ENCODE assay signal across 1 fruit fly cellular context in the genomic region with DNA sequence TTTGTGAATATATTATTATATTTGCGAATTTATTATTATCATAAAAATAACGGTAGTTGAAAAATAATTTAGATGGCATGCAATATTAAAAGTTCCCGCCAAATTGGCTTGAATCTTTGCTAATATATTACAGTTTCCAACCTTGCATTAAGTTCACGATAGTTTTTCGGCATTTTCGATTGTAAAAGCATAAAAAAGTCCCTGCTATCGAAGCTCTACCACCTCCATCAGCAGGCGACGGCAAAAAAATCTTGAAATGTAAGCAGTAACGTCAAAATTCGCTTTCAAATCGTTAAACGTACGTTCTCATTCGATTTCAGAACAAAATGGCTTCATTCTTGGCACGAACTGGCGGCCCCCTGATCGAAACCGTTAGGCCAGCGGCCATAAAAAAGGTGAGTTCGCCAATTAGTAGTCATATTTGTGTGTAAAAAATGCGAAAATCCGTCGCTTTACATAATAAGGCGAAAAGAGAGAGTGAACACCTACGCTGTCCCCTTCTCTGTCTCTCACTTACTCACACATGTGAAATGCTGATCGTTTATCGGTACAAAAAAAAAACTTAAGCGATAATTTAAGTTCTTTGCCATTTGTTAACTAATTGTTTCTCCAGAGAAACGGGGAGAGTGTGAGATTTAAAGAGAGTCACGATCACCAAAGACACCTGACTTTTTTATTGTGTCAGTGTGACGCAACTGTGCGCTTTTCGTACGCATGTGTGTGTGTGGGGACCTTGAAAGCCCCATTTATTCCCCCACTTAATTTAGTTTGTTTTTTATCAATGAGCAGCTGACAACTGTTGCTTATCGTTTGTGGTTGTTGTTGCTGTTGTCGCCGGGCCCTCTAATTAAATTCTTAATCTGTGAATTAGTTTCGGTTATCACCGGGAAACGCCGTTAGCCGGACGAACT.
TF ChIP-seq lines count a peak whose summit lies in the region.

TSS of gene ScsbetaA (plus strand) at position 231 of the 911 bp plus-strand sequence.

TF ChIP-seq in whole organism, embryonic, 481 proteins besides CTCF, POLR2A, EP300 and RAD21 (continued from another document and continues in another):
- TF ChIP-seq TFAM (GFP tag; optimal IDR thresholded peaks at IDR 0.05; lab: Kevin White, UChicago) (no peak), Xbp1 (GFP tag; optimal IDR thresholded peaks at IDR 0.05; lab: Kevin White, UChicago) (no peak), danr (GFP tag; IDR thresholded peaks at IDR 0.05; lab: Robert Waterston, UW) (no peak), E2f1 (GFP tag; IDR thresholded peaks at IDR 0.05; lab: Robert Waterston, UW) (no peak), amos (GFP tag; IDR thresholded peaks at IDR 0.05; lab: Robert Waterston, UW; ENCODE audit: partially characterized antibody) (peak; percentile 88; the same call in 1 of the 2 replicates), dmrt99B (tag; optimal IDR thresholded peaks at IDR 0.05; lab: Kevin White, UChicago) (no peak), CG32772 (GFP tag; IDR thresholded peaks at IDR 0.05; lab: Robert Waterston, UW) (no peak), CG31388 (GFP tag; optimal IDR thresholded peaks at IDR 0.05; lab: Kevin White, UChicago) (no peak), Optix (GFP tag; IDR thresholded peaks at IDR 0.05; lab: Robert Waterston, UW) (no peak), PHDP (tag; optimal IDR thresholded peaks at IDR 0.05; lab: Kevin White, UChicago) (no peak), disco-r (GFP tag; optimal IDR thresholded peaks at IDR 0.05; lab: Kevin White, UChicago) (no peak), CoRest (tag; optimal IDR thresholded peaks at IDR 0.05; lab: Kevin White, UChicago) (peak; percentile 7), CG16815 (GFP tag; optimal IDR thresholded peaks at IDR 0.05; lab: Kevin White, UChicago) (no peak), CG15601 (tag; optimal IDR thresholded peaks at IDR 0.05; lab: Kevin White, UChicago) (peak; percentile 27), nerfin-1 (tag; optimal IDR thresholded peaks at IDR 0.05; lab: Kevin White, UChicago) (no peak), vvl (GFP tag; IDR thresholded peaks at IDR 0.05; lab: Robert Waterston, UW) (no peak), CG7786 (GFP tag; optimal IDR thresholded peaks at IDR 0.05; lab: Kevin White, UChicago) (no peak), CG17912 (GFP tag; optimal IDR thresholded peaks at IDR 0.05; lab: Kevin White, UChicago) (no peak), prd (optimal IDR thresholded peaks at IDR 0.05; lab: Kevin White, UChicago) (no peak), prd (GFP tag; IDR thresholded peaks at IDR 0.05; lab: Robert Waterston, UW) (no peak), ken (GFP tag; IDR thresholded peaks at IDR 0.05; lab: Robert Waterston, UW) (no peak), Kr (GFP tag; optimal IDR thresholded peaks at IDR 0.05; lab: Kevin White, UChicago) (no peak), bab2 (GFP tag; optimal IDR thresholded peaks at IDR 0.05; lab: Kevin White, UChicago) (no peak), cas (GFP tag; IDR thresholded peaks at IDR 0.05; lab: Robert Waterston, UW) (no peak), zf30C (GFP tag; optimal IDR thresholded peaks at IDR 0.05; lab: Kevin White, UChicago) (no peak), GATAe (GFP tag; conservative IDR thresholded peaks at IDR 0.05; lab: Robert Waterston, UW) (peak; percentile 42; the same call in 1 of the 2 replicates), Dip2 (GFP tag; IDR thresholded peaks at IDR 0.05; lab: Robert Waterston, UW) (no peak), jing (GFP tag; optimal IDR thresholded peaks at IDR 0.05; lab: Kevin White, UChicago) (no peak), CG12299 (tag; optimal IDR thresholded peaks at IDR 0.05; lab: Kevin White, UChicago) (no peak), CG12744 (GFP tag; optimal IDR thresholded peaks at IDR 0.05; lab: Kevin White, UChicago) (no peak), CG14441 (GFP tag; IDR thresholded peaks at IDR 0.05; lab: Robert Waterston, UW) (no peak), fd102C (GFP tag; optimal IDR thresholded peaks at IDR 0.05; lab: Kevin White, UChicago) (no peak), Lim3 (GFP tag; IDR thresholded peaks at IDR 0.05; lab: Robert Waterston, UW) (peak; percentile 32; the same call in 1 of the 2 replicates), stwl (tag; optimal IDR thresholded peaks at IDR 0.05; lab: Kevin White, UChicago) (peak; percentile 73), CG6683 (GFP tag; optimal IDR thresholded peaks at IDR 0.05; lab: Kevin White, UChicago) (no peak), gsb (GFP tag; IDR thresholded peaks at IDR 0.05; lab: Robert Waterston, UW) (no peak), Taf1 (GFP tag; IDR thresholded peaks at IDR 0.05; lab: Robert Waterston, UW) (no peak), hth (optimal IDR thresholded peaks at IDR 0.05; lab: Kevin White, UChicago) (no peak), YL-1 (GFP tag; optimal IDR thresholded peaks at IDR 0.05; lab: Kevin White, UChicago) (peak; percentile 67), slp2 (GFP tag; optimal IDR thresholded peaks at IDR 0.05; lab: Kevin White, UChicago) (no peak), CG14860 (GFP tag; IDR thresholded peaks at IDR 0.05; lab: Robert Waterston, UW; ENCODE audit: partially characterized antibody) (peak; percentile 62; the same call in 2 of the 3 replicates), ssp (GFP tag; IDR thresholded peaks at IDR 0.05; lab: Robert Waterston, UW) (no peak), fru (optimal IDR thresholded peaks at IDR 0.05; lab: Kevin White, UChicago) (no peak), Hr78 (GFP tag; optimal IDR thresholded peaks at IDR 0.05; lab: Kevin White, UChicago) (no peak), tll (GFP tag; optimal IDR thresholded peaks at IDR 0.05; lab: Kevin White, UChicago) (no peak), Dfd (GFP tag; optimal IDR thresholded peaks at IDR 0.05; lab: Kevin White, UChicago) (no peak), Opbp (GFP tag; IDR thresholded peaks at IDR 0.05; lab: Robert Waterston, UW; ENCODE audit: partially characterized antibody) (peak; percentile 85), da (GFP tag; optimal IDR thresholded peaks at IDR 0.05; lab: Kevin White, UChicago) (no peak), crol (GFP tag; IDR thresholded peaks at IDR 0.05; lab: Robert Waterston, UW) (no peak), tin (GFP tag; optimal IDR thresholded peaks at IDR 0.05; lab: Kevin White, UChicago) (no peak), inv (GFP tag; IDR thresholded peaks at IDR 0.05; lab: Robert Waterston, UW; ENCODE audit: partially characterized antibody) (peak; percentile 77; the same call in 1 of the 2 replicates), CG2889 (GFP tag; IDR thresholded peaks at IDR 0.05; lab: Robert Waterston, UW) (no peak), CG18764 (GFP tag; optimal IDR thresholded peaks at IDR 0.05; lab: Kevin White, UChicago) (no peak), CG2712 (tag; optimal IDR thresholded peaks at IDR 0.05; lab: Kevin White, UChicago) (peak; percentile 58), Blimp-1 (GFP tag; optimal IDR thresholded peaks at IDR 0.05; lab: Kevin White, UChicago) (peak; percentile 57), Ravus (GFP tag; IDR thresholded peaks at IDR 0.05; lab: Robert Waterston, UW) (no peak), fd64A (GFP tag; optimal IDR thresholded peaks at IDR 0.05; lab: Kevin White, UChicago) (no peak), Antp (GFP tag; optimal IDR thresholded peaks at IDR 0.05; lab: Kevin White, UChicago) (no peak), sqz (GFP tag; optimal IDR thresholded peaks at IDR 0.05; lab: Kevin White, UChicago) (peak; percentile 83), phol (tag; optimal IDR thresholded peaks at IDR 0.05; lab: Kevin White, UChicago) (peak; percentile 55), cad (GFP tag; optimal IDR thresholded peaks at IDR 0.05; lab: Kevin White, UChicago) (no peak), mld (GFP tag; IDR thresholded peaks at IDR 0.05; lab: Robert Waterston, UW; ENCODE audit: partially characterized antibody) (peak; percentile 62; the same call in 2 of the 3 replicates), pum (GFP tag; optimal IDR thresholded peaks at IDR 0.05; lab: Kevin White, UChicago) (no peak), CG17568 (GFP tag; optimal IDR thresholded peaks at IDR 0.05; lab: Kevin White, UChicago) (peak; percentile 13), CG17829 (tag; optimal IDR thresholded peaks at IDR 0.05; lab: Kevin White, UChicago) (peak; percentile 33), CG16779 (GFP tag; IDR thresholded peaks at IDR 0.05; lab: Robert Waterston, UW) (no peak), HHEX (GFP tag; optimal IDR thresholded peaks at IDR 0.05; lab: Kevin White, UChicago) (no peak), gt (GFP tag; IDR thresholded peaks at IDR 0.05; lab: Robert Waterston, UW) (no peak), ro (GFP tag; IDR thresholded peaks at IDR 0.05; lab: Robert Waterston, UW) (no peak), Vsx1 (GFP tag; optimal IDR thresholded peaks at IDR 0.05; lab: Kevin White, UChicago) (peak; percentile 13), CG3065 (GFP tag; optimal IDR thresholded peaks at IDR 0.05; lab: Kevin White, UChicago) (no peak), CG3995 (GFP tag; optimal IDR thresholded peaks at IDR 0.05; lab: Kevin White, UChicago) (peak; percentile 22), Drgx (GFP tag; IDR thresholded peaks at IDR 0.05; lab: Robert Waterston, UW) (no peak), CG42726 (GFP tag; IDR thresholded peaks at IDR 0.05; lab: Robert Waterston, UW; ENCODE audit: partially characterized antibody) (peak; percentile 89), fd96Cb (tag; optimal IDR thresholded peaks at IDR 0.05; lab: Kevin White, UChicago) (no peak), repo (GFP tag; optimal IDR thresholded peaks at IDR 0.05; lab: Kevin White, UChicago) (no peak), chm (GFP tag; IDR thresholded peaks at IDR 0.05; lab: Robert Waterston, UW) (no peak), NC2α (GFP tag; optimal IDR thresholded peaks at IDR 0.05; lab: Kevin White, UChicago) (no peak), emc (GFP tag; optimal IDR thresholded peaks at IDR 0.05; lab: Kevin White, UChicago) (no peak), cato (GFP tag; optimal IDR thresholded peaks at IDR 0.05; lab: Kevin White, UChicago; ENCODE audit: borderline replicate concordance) (no peak), CG18619 (GFP tag; optimal IDR thresholded peaks at IDR 0.05; lab: Kevin White, UChicago) (no peak), CG11398 (GFP tag; optimal IDR thresholded peaks at IDR 0.05; lab: Kevin White, UChicago) (no peak), Bgb (GFP tag; IDR thresholded peaks at IDR 0.05; lab: Robert Waterston, UW; ENCODE audit: partially characterized antibody) (peak; percentile 92), CG17359 (tag; optimal IDR thresholded peaks at IDR 0.05; lab: Kevin White, UChicago) (no peak), CG1832 (GFP tag; optimal IDR thresholded peaks at IDR 0.05; lab: Kevin White, UChicago) (no peak), gcm2 (GFP tag; optimal IDR thresholded peaks at IDR 0.05; lab: Kevin White, UChicago) (no peak), eyg (GFP tag; optimal IDR thresholded peaks at IDR 0.05; lab: Kevin White, UChicago) (no peak), CG8478 (optimal IDR thresholded peaks at IDR 0.05; lab: Kevin White, UChicago) (no peak), CG13775 (GFP tag; optimal IDR thresholded peaks at IDR 0.05; lab: Kevin White, UChicago) (no peak), exex (tag; optimal IDR thresholded peaks at IDR 0.05; lab: Kevin White, UChicago) (peak; percentile 99), croc (GFP tag; conservative IDR thresholded peaks at IDR 0.05; lab: Robert Waterston, UW) (no peak), CHES-1-like (GFP tag; optimal IDR thresholded peaks at IDR 0.05; lab: Kevin White, UChicago) (no peak), vnd (GFP tag; IDR thresholded peaks at IDR 0.05; lab: Robert Waterston, UW; ENCODE audit: partially characterized antibody) (peak; percentile 54; the same call in 2 of the 3 replicates), psq (GFP tag; optimal IDR thresholded peaks at IDR 0.05; lab: Kevin White, UChicago) (no peak), CG4707 (GFP tag; optimal IDR thresholded peaks at IDR 0.05; lab: Kevin White, UChicago) (no peak), Hsf (GFP tag; optimal IDR thresholded peaks at IDR 0.05; lab: Kevin White, UChicago) (no peak), onecut (GFP tag; IDR thresholded peaks at IDR 0.05; lab: Robert Waterston, UW) (no peak), Doc2 (GFP tag; IDR thresholded peaks at IDR 0.05; lab: Robert Waterston, UW) (no peak), CG2875 (GFP tag; optimal IDR thresholded peaks at IDR 0.05; lab: Kevin White, UChicago) (no peak), ems (GFP tag; optimal IDR thresholded peaks at IDR 0.05; lab: Kevin White, UChicago) (no peak), ara (GFP tag; IDR thresholded peaks at IDR 0.05; lab: Robert Waterston, UW) (no peak), BEAF-32 (GFP tag; optimal IDR thresholded peaks at IDR 0.05; lab: Kevin White, UChicago) (peak; percentile 89), dati (GFP tag; IDR thresholded peaks at IDR 0.05; lab: Robert Waterston, UW) (no peak), Rfx (GFP tag; IDR thresholded peaks at IDR 0.05; lab: Robert Waterston, UW) (peak; percentile 19; the same call in 1 of the 2 replicates), Sox102F (GFP tag; optimal IDR thresholded peaks at IDR 0.05; lab: Kevin White, UChicago) (no peak), pb (GFP tag; optimal IDR thresholded peaks at IDR 0.05; lab: Kevin White, UChicago) (no peak), Ptx1 (GFP tag; IDR thresholded peaks at IDR 0.05; lab: Robert Waterston, UW) (no peak), Oaz (GFP tag; IDR thresholded peaks at IDR 0.05; lab: Robert Waterston, UW) (no peak), CG8944 (GFP tag; optimal IDR thresholded peaks at IDR 0.05; lab: Kevin White, UChicago) (no peak), Dbx (GFP tag; IDR thresholded peaks at IDR 0.05; lab: Robert Waterston, UW) (no peak), tup (GFP tag; optimal IDR thresholded peaks at IDR 0.05; lab: Kevin White, UChicago) (no peak), Scr (GFP tag; IDR thresholded peaks at IDR 0.05; lab: Robert Waterston, UW; ENCODE audit: partially characterized antibody) (peak; percentile 80), HmgD (GFP tag; optimal IDR thresholded peaks at IDR 0.05; lab: Kevin White, UChicago) (no peak), aop (GFP tag; IDR thresholded peaks at IDR 0.05; lab: Robert Waterston, UW) (no peak), Trl (optimal IDR thresholded peaks at IDR 0.05; lab: Kevin White, UChicago) (peak in 1 of 2 experiments; percentile 56), Trl (GFP tag; optimal IDR thresholded peaks at IDR 0.05; lab: Kevin White, UChicago) (no peak), zen (tag; optimal IDR thresholded peaks at IDR 0.05; lab: Kevin White, UChicago) (no peak), lilli (GFP tag; optimal IDR thresholded peaks at IDR 0.05; lab: Kevin White, UChicago) (peak; percentile 35), CG10209 (GFP tag; optimal IDR thresholded peaks at IDR 0.05; lab: Kevin White, UChicago) (no peak), Bteb2 (GFP tag; optimal IDR thresholded peaks at IDR 0.05; lab: Kevin White, UChicago) (no peak), CG34376 (GFP tag; optimal IDR thresholded peaks at IDR 0.05; lab: Kevin White, UChicago) (peak; percentile 95), stc (GFP tag; IDR thresholded peaks at IDR 0.05; lab: Robert Waterston, UW) (no peak), CG4328 (GFP tag; optimal IDR thresholded peaks at IDR 0.05; lab: Kevin White, UChicago) (no peak), crc (GFP tag; optimal IDR thresholded peaks at IDR 0.05; lab: Kevin White, UChicago) (no peak)
